Fruit fly (Drosophila melanogaster) whole organism, embryonic: Measurements from ENCODE around the gene CG9855.

ENCODE experiments used
- Antp ChIP-seq: fragments of 200-800 bp; sonication (Bioruptor generic); optimal IDR thresholded peaks from 3 replicates; lab custom pipeline; 2016; ENCODE audit warnings: missing biosample characterization, missing genetic modification characterization
- C15 ChIP-seq: fragments of 200-800 bp; sonication (Bioruptor generic); IDR thresholded peaks from 3 replicates; pipeline ENCODE4 v1.3.6; 2022; ENCODE audit warnings: missing biosample characterization, missing genetic modification characterization
- CG10267 ChIP-seq: fragments of 200-800 bp; sonication (Bioruptor generic); optimal IDR thresholded peaks from 2 replicates; lab custom pipeline; 2018; ENCODE audit warnings: missing biosample characterization, mild to moderate bottlenecking, missing genetic modification characterization, moderate library complexity
- CG13123 ChIP-seq: fragments of 200-800 bp; sonication (Bioruptor generic); optimal IDR thresholded peaks from 2 replicates; lab custom pipeline; 2016; ENCODE audit warnings: missing biosample characterization, missing genetic modification characterization
- CG14014 ChIP-seq: fragments of 200-800 bp; sonication (Bioruptor generic); IDR thresholded peaks from 2 replicates; pipeline ENCODE4 v1.3.6; 2022; ENCODE audit warnings: missing biosample characterization, missing genetic modification characterization
- CG17802 ChIP-seq: fragments of 200-800 bp; sonication (Bioruptor generic); optimal IDR thresholded peaks from 2 replicates; lab custom pipeline; 2018; ENCODE audit warnings: missing biosample characterization, mild to moderate bottlenecking, missing genetic modification characterization, moderate library complexity
- CG1792 ChIP-seq: fragments of 200-800 bp; sonication (Bioruptor generic); optimal IDR thresholded peaks from 2 replicates; lab custom pipeline; 2016; ENCODE audit warnings: missing biosample characterization, missing genetic modification characterization
- CG2678 ChIP-seq: fragments of 200-800 bp; sonication (Bioruptor generic); optimal IDR thresholded peaks from 3 replicates; lab custom pipeline; 2019; ENCODE audit warnings: missing biosample characterization, mild to moderate bottlenecking, missing genetic modification characterization, moderate library complexity
- CG30020 ChIP-seq: fragments of 200-800 bp; optimal IDR thresholded peaks from 2 replicates; lab custom pipeline; 2019; ENCODE audit warnings: missing biosample characterization, mild to moderate bottlenecking, missing genetic modification characterization, moderate library complexity
- CG3281 ChIP-seq: fragments of 200-800 bp; sonication (Bioruptor generic); optimal IDR thresholded peaks from 3 replicates; lab custom pipeline; 2017; ENCODE audit warnings: missing biosample characterization, mild to moderate bottlenecking, missing genetic modification characterization
- CG34376 ChIP-seq: fragments of 200-800 bp; sonication (Bioruptor generic); optimal IDR thresholded peaks from 2 replicates; lab custom pipeline; 2018; ENCODE audit warnings: missing biosample characterization, mild to moderate bottlenecking, missing genetic modification characterization
- CG3995 ChIP-seq: fragments of 200-800 bp; sonication (Bioruptor generic); optimal IDR thresholded peaks from 3 replicates; lab custom pipeline; 2016; ENCODE audit warnings: missing biosample characterization, missing genetic modification characterization
- CG42726 ChIP-seq: fragments of 200-800 bp; sonication (Bioruptor generic); IDR thresholded peaks from 2 replicates; pipeline ENCODE4 v1.3.6; 2022; ENCODE audit warnings: missing biosample characterization, missing genetic modification characterization; ENCODE audit not compliant: partially characterized antibody
- CG4282 ChIP-seq: fragments of 200-800 bp; sonication (Bioruptor generic); optimal IDR thresholded peaks from 2 replicates; lab custom pipeline; 2016; ENCODE audit warnings: missing biosample characterization, missing genetic modification characterization
- CG4404 ChIP-seq: fragments of 200-800 bp; sonication (Bioruptor generic); IDR thresholded peaks from 2 replicates; pipeline ENCODE4 v1.3.6; 2022; ENCODE audit warnings: missing biosample characterization, missing genetic modification characterization
- CG6272 ChIP-seq: fragments of 200-800 bp; sonication (Bioruptor generic); IDR thresholded peaks from 2 replicates; pipeline ENCODE4 v1.3.6; 2022; ENCODE audit warnings: missing biosample characterization, missing genetic modification characterization
- CG6654 ChIP-seq: fragments of 200-800 bp; sonication (Bioruptor generic); optimal IDR thresholded peaks from 2 replicates; lab custom pipeline; 2017; ENCODE audit warnings: missing biosample characterization, mild to moderate bottlenecking, missing genetic modification characterization
- CG7987 ChIP-seq: fragments of 200-800 bp; sonication (Bioruptor generic); optimal IDR thresholded peaks from 2 replicates; lab custom pipeline; 2018; ENCODE audit warnings: missing biosample characterization, mild to moderate bottlenecking, missing genetic modification characterization, moderate library complexity
- CG9932 ChIP-seq: fragments of 200-800 bp; sonication (Bioruptor generic); IDR thresholded peaks from 2 replicates; pipeline ENCODE4 v1.3.6; 2022; ENCODE audit warnings: missing biosample characterization, missing genetic modification characterization
- ERR ChIP-seq: fragments of 200-800 bp; sonication (Bioruptor generic); optimal IDR thresholded peaks from 2 replicates; lab custom pipeline; 2016; ENCODE audit warnings: missing biosample characterization, missing genetic modification characterization
- Fer2 ChIP-seq: fragments of 200-800 bp; sonication (Bioruptor generic); optimal IDR thresholded peaks from 2 replicates; lab custom pipeline; 2018; ENCODE audit warnings: missing biosample characterization, mild to moderate bottlenecking, missing genetic modification characterization, moderate library complexity
- Hr3 ChIP-seq: fragments of 200-800 bp; sonication (Bioruptor generic); optimal IDR thresholded peaks from 3 replicates; lab custom pipeline; 2016; ENCODE audit warnings: missing biosample characterization, missing genetic modification characterization
- Hr39 ChIP-seq: fragments of >200 bp; optimal IDR thresholded peaks from 2 replicates; lab custom pipeline; 2017
- Meics ChIP-seq: fragments of 200-800 bp; sonication (Bioruptor generic); optimal IDR thresholded peaks from 2 replicates; lab custom pipeline; 2017; ENCODE audit warnings: missing biosample characterization, mild to moderate bottlenecking, missing genetic modification characterization
- Mrtf ChIP-seq: fragments of 200-800 bp; sonication (Bioruptor generic); IDR thresholded peaks from 3 replicates; pipeline ENCODE4 v1.3.6; 2022; ENCODE audit warnings: missing biosample characterization, missing genetic modification characterization
- Neu2 ChIP-seq: fragments of 200-800 bp; sonication (Bioruptor generic); optimal IDR thresholded peaks from 3 replicates; lab custom pipeline; 2016; ENCODE audit warnings: missing biosample characterization, missing genetic modification characterization, borderline replicate concordance
- Opbp ChIP-seq: fragments of 200-800 bp; sonication (Bioruptor generic); IDR thresholded peaks from 3 replicates; pipeline ENCODE4 v1.3.6; 2022; ENCODE audit warnings: missing biosample characterization, missing genetic modification characterization; ENCODE audit not compliant: partially characterized antibody
- PHDP ChIP-seq: fragments of 200-800 bp; sonication (Bioruptor generic); optimal IDR thresholded peaks from 3 replicates; lab custom pipeline; 2018; ENCODE audit warnings: missing biosample characterization, mild to moderate bottlenecking, missing genetic modification characterization, moderate library complexity
- Pdp1 ChIP-seq, 2 experiments: fragments of 200-800 bp; sonication (Bioruptor generic); optimal IDR thresholded peaks; 3 replicates each; lab custom pipeline; 2016; ENCODE audit warnings: missing biosample characterization in 2 of 2, missing genetic modification characterization in 2 of 2, mild to moderate bottlenecking in 1 of 2, moderate library complexity in 1 of 2
- Poxn ChIP-seq: fragments of 200-800 bp; sonication (Bioruptor generic); IDR thresholded peaks from 2 replicates; pipeline ENCODE4 v1.3.6; 2022; ENCODE audit warnings: missing biosample characterization, missing genetic modification characterization
- Six4 ChIP-seq: fragments of 200-800 bp; sonication (Bioruptor generic); optimal IDR thresholded peaks from 2 replicates; lab custom pipeline; 2016; ENCODE audit warnings: missing biosample characterization, missing genetic modification characterization
- btn ChIP-seq: fragments of 200-800 bp; sonication (Bioruptor generic); optimal IDR thresholded peaks from 2 replicates; lab custom pipeline; 2016; ENCODE audit warnings: missing biosample characterization, missing genetic modification characterization
- chinmo ChIP-seq: fragments of 200-800 bp; sonication (Bioruptor generic); IDR thresholded peaks from 4 replicates; pipeline ENCODE4 v1.3.6; 2022; ENCODE audit warnings: missing biosample characterization, missing genetic modification characterization; ENCODE audit not compliant: partially characterized antibody
- crp ChIP-seq, 2 experiments: fragments of 200-800 bp; sonication (Bioruptor generic); optimal IDR thresholded peaks; 2 replicates in 1 of 2; 3 replicates in 1 of 2; lab custom pipeline; 2017; ENCODE audit warnings: missing biosample characterization in 2 of 2, missing genetic modification characterization in 2 of 2, mild to moderate bottlenecking in 1 of 2, moderate library complexity in 1 of 2
- dmrt99B ChIP-seq: fragments of 200-800 bp; sonication (Bioruptor generic); optimal IDR thresholded peaks from 2 replicates; lab custom pipeline; 2018; ENCODE audit warnings: missing biosample characterization, mild to moderate bottlenecking, missing genetic modification characterization, moderate library complexity
- gfzf ChIP-seq: fragments of 200-800 bp; sonication (Bioruptor generic); optimal IDR thresholded peaks from 2 replicates; lab custom pipeline; 2016; ENCODE audit warnings: missing biosample characterization, mild to moderate bottlenecking, missing genetic modification characterization, moderate library complexity
- grn ChIP-seq: fragments of 200-800 bp; sonication (Bioruptor generic); optimal IDR thresholded peaks from 3 replicates; lab custom pipeline; 2017; ENCODE audit warnings: missing biosample characterization, missing genetic modification characterization
- gt ChIP-seq: fragments of 200-800 bp; sonication (Bioruptor generic); IDR thresholded peaks from 2 replicates; pipeline ENCODE4 v1.3.6; 2022; ENCODE audit warnings: missing biosample characterization, missing genetic modification characterization
- jing ChIP-seq: fragments of 200-800 bp; sonication (Bioruptor generic); optimal IDR thresholded peaks from 2 replicates; lab custom pipeline; 2018; ENCODE audit warnings: missing biosample characterization, mild to moderate bottlenecking, missing genetic modification characterization
- lmd ChIP-seq: fragments of 200-800 bp; sonication (Bioruptor generic); IDR thresholded peaks from 2 replicates; pipeline ENCODE4 v1.3.6; 2022; ENCODE audit warnings: missing biosample characterization, missing genetic modification characterization
- nerfin-2 ChIP-seq: fragments of 200-800 bp; sonication (Bioruptor generic); IDR thresholded peaks from 2 replicates; pipeline ENCODE4 v1.3.6; 2022; ENCODE audit warnings: missing biosample characterization, missing genetic modification characterization; ENCODE audit not compliant: partially characterized antibody
- nmo ChIP-seq: fragments of 200-800 bp; sonication (Bioruptor generic); optimal IDR thresholded peaks from 2 replicates; lab custom pipeline; 2018; ENCODE audit warnings: missing biosample characterization, mild to moderate bottlenecking, missing genetic modification characterization, moderate library complexity
- oc ChIP-seq: fragments of 200-800 bp; sonication (Bioruptor generic); optimal IDR thresholded peaks from 2 replicates; lab custom pipeline; 2018; ENCODE audit warnings: missing biosample characterization, mild to moderate bottlenecking, missing genetic modification characterization, moderate library complexity
- pb ChIP-seq: fragments of 200-800 bp; sonication (Bioruptor generic); optimal IDR thresholded peaks from 3 replicates; lab custom pipeline; 2016; ENCODE audit warnings: missing biosample characterization, missing genetic modification characterization
- sens ChIP-seq: fragments of 200-800 bp; sonication (Bioruptor generic); peaks from one replicate; lab custom pipeline; 2016; ENCODE audit warnings: missing biosample characterization, missing genetic modification characterization
- sna ChIP-seq: fragments of 200-800 bp; sonication (Bioruptor generic); IDR thresholded peaks from 2 replicates; pipeline ENCODE4 v1.3.6; 2022; ENCODE audit warnings: missing biosample characterization, missing genetic modification characterization; ENCODE audit not compliant: partially characterized antibody
- toy ChIP-seq: fragments of 200-800 bp; sonication (Bioruptor generic); IDR thresholded peaks from 2 replicates; pipeline ENCODE4 v1.3.6; 2022; ENCODE audit warnings: missing biosample characterization, missing genetic modification characterization
- vnd ChIP-seq: fragments of 200-800 bp; sonication (Bioruptor generic); IDR thresholded peaks from 3 replicates; pipeline ENCODE4 v1.3.6; 2022; ENCODE audit warnings: missing biosample characterization, missing genetic modification characterization; ENCODE audit not compliant: partially characterized antibody
- wek ChIP-seq: fragments of 200-800 bp; sonication (Bioruptor generic); optimal IDR thresholded peaks from 3 replicates; lab custom pipeline; 2018; ENCODE audit warnings: missing biosample characterization, mild to moderate bottlenecking, missing genetic modification characterization, moderate library complexity

CG9855 gene

dm6 chr3R:4433441-4434077, 35.9 kb upstream of the CG9855 start, which contains the start of the genes eIF3a and CG1074 (continued):
- TF ChIP-seq CG9932 (GFP tag; lab: Robert Waterston, UW), result peak; percentile 84
- TF ChIP-seq Hr39 (lab: Kevin White, UChicago), result no peak
- TF ChIP-seq ERR (GFP tag; lab: Kevin White, UChicago), result peak; percentile 68
- peak; percentile 76 for TF ChIP-seq CG3995 (GFP tag; lab: Kevin White, UChicago)
- no peak for TF ChIP-seq CG6654 (GFP tag; lab: Kevin White, UChicago)
- peak; percentile 76 for TF ChIP-seq Meics (GFP tag; lab: Kevin White, UChicago)
- TF ChIP-seq vnd (GFP tag; lab: Robert Waterston, UW), result peak; percentile 96
- TF ChIP-seq gfzf, result peak; percentile 51
- 0 out of 3 replicates have a peak, but pooled peaks have one; percentile 40 for TF ChIP-seq C15
- TF ChIP-seq wek (GFP tag; lab: Kevin White, UChicago), result peak; percentile 65
- no peak for TF ChIP-seq Poxn (GFP tag; lab: Robert Waterston, UW)
- peak in 1 of 2 experiments; percentile 59 for TF ChIP-seq crp (GFP tag; optimal IDR thresholded peaks at IDR 0.05; lab: Kevin White, UChicago)
- TF ChIP-seq CG14014 (GFP tag; lab: Robert Waterston, UW), result peak; percentile 58; the same call in 1 of the 2 replicates
- TF ChIP-seq CG17802 (tag; lab: Kevin White, UChicago), result peak; percentile 52
- TF ChIP-seq Six4, result no peak
- peak; percentile 33 for TF ChIP-seq Fer2
- peak; percentile 94 for TF ChIP-seq nerfin-2 (GFP tag; lab: Robert Waterston, UW)
- peak; percentile 96 for TF ChIP-seq sens (GFP tag; lab: Kevin White, UChicago)
- TF ChIP-seq grn (GFP tag; lab: Kevin White, UChicago), result no peak
- TF ChIP-seq CG2678, result no peak
- TF ChIP-seq lmd (GFP tag; lab: Robert Waterston, UW), result peak; percentile 50; the same call in 1 of the 2 replicates
- TF ChIP-seq CG6272 (GFP tag; lab: Robert Waterston, UW), result peak; percentile 54
- no peak for TF ChIP-seq dmrt99B
- peak; percentile 49 for TF ChIP-seq PHDP (tag; lab: Kevin White, UChicago)
- TF ChIP-seq gt, result peak; percentile 7; the same call in 1 of the 2 replicates
- peak; percentile 16 for TF ChIP-seq CG13123
- TF ChIP-seq CG30020 (tag; lab: Kevin White, UChicago), result peak; percentile 80
- peak; percentile 63 to 72 for TF ChIP-seq Pdp1 (GFP tag; optimal IDR thresholded peaks at IDR 0.05; lab: Kevin White, UChicago)
- peak; percentile 69 for TF ChIP-seq CG10267 (tag; lab: Kevin White, UChicago)
- peak; percentile 78 for TF ChIP-seq CG3281 (GFP tag; lab: Kevin White, UChicago)
- peak; percentile 89 for TF ChIP-seq CG7987 (GFP tag; lab: Kevin White, UChicago)
- no peak for TF ChIP-seq jing (GFP tag; lab: Kevin White, UChicago)
- TF ChIP-seq chinmo, result peak; percentile 97
- peak; percentile 60 for TF ChIP-seq toy (GFP tag; lab: Robert Waterston, UW)
- peak; percentile 56 for TF ChIP-seq pb
- TF ChIP-seq oc, result no peak
- TF ChIP-seq CG4404 (GFP tag; lab: Robert Waterston, UW), result peak; percentile 26; the same call in 1 of the 2 replicates
- peak; percentile 22 for TF ChIP-seq btn (GFP tag; lab: Kevin White, UChicago)
- TF ChIP-seq Hr3 (GFP tag; lab: Kevin White, UChicago), result peak; percentile 26
- TF ChIP-seq CG4282 (GFP tag; lab: Kevin White, UChicago), result peak; percentile 56
- peak; percentile 69 for TF ChIP-seq CG1792
- peak; percentile 98 for TF ChIP-seq CG42726
- peak; percentile 77 for TF ChIP-seq nmo (GFP tag; lab: Kevin White, UChicago)
- peak; percentile 99 for TF ChIP-seq Opbp
- peak; percentile 89 for TF ChIP-seq CG34376 (GFP tag; lab: Kevin White, UChicago)
- no peak; the same call in 2 of the 3 replicates for TF ChIP-seq Mrtf (GFP tag; lab: Robert Waterston, UW)
- TF ChIP-seq sna (GFP tag; lab: Robert Waterston, UW), result peak; percentile 93
- TF ChIP-seq Neu2 (GFP tag; lab: Kevin White, UChicago), result peak; percentile 62
- TF ChIP-seq Antp, result peak; percentile 52
